Worm (Caenorhabditis elegans) whole organism, L2 larva: ENCODE measurements around the gene rmd-3.
A peak's percentile ranks its signal among the peaks of the same experiment; 100 is the strongest.

Experiments
- C34F6.9 ChIP-seq: fragments of 150-350 bp; optimal IDR thresholded peaks from 2 replicates; lab custom pipeline; 2014; ENCODE audit warnings: missing biosample characterization, missing genetic modification characterization
- F13H6.1 ChIP-seq: sonication (generic microtip); optimal IDR thresholded peaks from 2 replicates; lab custom pipeline; 2016; ENCODE audit warnings: missing genetic modification characterization, missing compliant biosample characterization
- R02D3.7 ChIP-seq: fragments of 150-350 bp; optimal IDR thresholded peaks from 2 replicates; lab custom pipeline; 2014; ENCODE audit warnings: missing biosample characterization, missing genetic modification characterization
- Y55F3AM.14 ChIP-seq: fragments of 200-800 bp; sonication (Bioruptor generic); optimal IDR thresholded peaks from 2 replicates; lab custom pipeline; 2018; ENCODE audit warnings: mild to moderate bottlenecking, missing genetic modification characterization, missing compliant biosample characterization
- ZK546.5 ChIP-seq: sonication (generic microtip); optimal IDR thresholded peaks from 2 replicates; lab custom pipeline; 2017; ENCODE audit warnings: missing biosample characterization, missing genetic modification characterization
- alr-1 ChIP-seq: fragments of 150-350 bp; optimal IDR thresholded peaks from 2 replicates; lab custom pipeline; 2014; ENCODE audit warnings: missing biosample characterization, missing genetic modification characterization
- aly-2 ChIP-seq: fragments of 150-350 bp; optimal IDR thresholded peaks from 2 replicates; lab custom pipeline; 2014; ENCODE audit warnings: missing biosample characterization, missing genetic modification characterization
- ama-1 ChIP-seq: fragments of 150-350 bp; optimal IDR thresholded peaks from 2 replicates; lab custom pipeline; 2018; ENCODE audit warnings: inconsistent platforms
- blmp-1 ChIP-seq: sonication (generic microtip); optimal IDR thresholded peaks from 2 replicates; lab custom pipeline; 2017; ENCODE audit warnings: missing genetic modification characterization, mild to moderate bottlenecking, missing compliant biosample characterization, antibody characterized with exemption, moderate library complexity; ENCODE audit not compliant: insufficient read depth
- ceh-16 ChIP-seq: fragments of 150-350 bp; optimal IDR thresholded peaks from 2 replicates; lab custom pipeline; 2014; ENCODE audit warnings: missing biosample characterization, missing genetic modification characterization
- ceh-82 ChIP-seq: fragments of 150-350 bp; optimal IDR thresholded peaks from 2 replicates; lab custom pipeline; 2014; ENCODE audit warnings: missing biosample characterization, missing genetic modification characterization
- crh-2 ChIP-seq: sonication (generic microtip); optimal IDR thresholded peaks from 2 replicates; lab custom pipeline; 2017; ENCODE audit warnings: missing biosample characterization, missing genetic modification characterization
- dmd-4 ChIP-seq: sonication (generic microtip); optimal IDR thresholded peaks from 2 replicates; lab custom pipeline; 2017; ENCODE audit warnings: missing biosample characterization, missing genetic modification characterization
- egl-27 ChIP-seq: sonication (generic microtip); optimal IDR thresholded peaks from 3 replicates; lab custom pipeline; 2017; ENCODE audit warnings: missing biosample characterization, missing genetic modification reagents, missing genetic modification characterization
- elt-1 ChIP-seq: fragments of 150-350 bp; optimal IDR thresholded peaks from 2 replicates; lab custom pipeline; 2014; ENCODE audit warnings: missing biosample characterization, missing genetic modification characterization
- elt-3 ChIP-seq: sonication (generic microtip); optimal IDR thresholded peaks from 2 replicates; lab custom pipeline; 2017; ENCODE audit warnings: missing biosample characterization, missing genetic modification characterization
- fos-1 ChIP-seq: fragments of 150-350 bp; optimal IDR thresholded peaks from 2 replicates; lab custom pipeline; 2014; ENCODE audit warnings: missing biosample characterization, missing genetic modification characterization
- gmeb-1 ChIP-seq: fragments of 150-350 bp; optimal IDR thresholded peaks from 2 replicates; lab custom pipeline; 2014; ENCODE audit warnings: missing biosample characterization, missing genetic modification characterization
- lin-11 ChIP-seq: fragments of 150-350 bp; sonication (generic microtip); optimal IDR thresholded peaks from 2 replicates; lab custom pipeline; 2014; ENCODE audit warnings: missing biosample characterization, missing genetic modification characterization, inconsistent platforms, mixed read lengths
- lin-13 ChIP-seq: fragments of 150-350 bp; optimal IDR thresholded peaks from 2 replicates; lab custom pipeline; 2014; ENCODE audit warnings: missing biosample characterization, missing genetic modification reagents, missing genetic modification characterization
- lin-39 ChIP-seq: fragments of 150-350 bp; optimal IDR thresholded peaks from 2 replicates; lab custom pipeline; 2014; ENCODE audit warnings: missing biosample characterization, missing genetic modification reagents, missing genetic modification characterization
- lsy-2 ChIP-seq, 2 experiments: fragments of 150-350 bp in 1 of 2; sonication (generic microtip) in 1 of 2; optimal IDR thresholded peaks; 2 replicates each; lab custom pipeline; 2014 to 2017; ENCODE audit warnings: missing biosample characterization in 2 of 2, missing genetic modification characterization in 2 of 2
- mab-5 ChIP-seq: fragments of 150-350 bp; optimal IDR thresholded peaks from 2 replicates; lab custom pipeline; 2014; ENCODE audit warnings: missing biosample characterization, missing genetic modification characterization
- mbf-1 ChIP-seq: sonication (generic microtip); optimal IDR thresholded peaks from 2 replicates; lab custom pipeline; 2017; ENCODE audit warnings: missing biosample characterization, missing genetic modification characterization
- mdl-1 ChIP-seq, 2 experiments: fragments of 150-350 bp in 1 of 2; sonication (generic microtip) in 1 of 2; optimal IDR thresholded peaks; 2 replicates each; lab custom pipeline; 2017; ENCODE audit warnings: missing biosample characterization in 2 of 2, missing genetic modification characterization in 2 of 2
- nhr-10 ChIP-seq: sonication (generic microtip); optimal IDR thresholded peaks from 2 replicates; lab custom pipeline; 2017; ENCODE audit warnings: missing biosample characterization, missing genetic modification characterization
- nhr-11 ChIP-seq: fragments of 150-350 bp; optimal IDR thresholded peaks from 2 replicates; lab custom pipeline; 2014; ENCODE audit warnings: missing biosample characterization, missing genetic modification characterization
- nhr-12 ChIP-seq: fragments of 150-350 bp; optimal IDR thresholded peaks from 2 replicates; lab custom pipeline; 2014; ENCODE audit warnings: missing biosample characterization, missing genetic modification characterization
- nhr-129 ChIP-seq: fragments of 150-350 bp; optimal IDR thresholded peaks from 2 replicates; lab custom pipeline; 2014; ENCODE audit warnings: missing biosample characterization, missing genetic modification characterization
- nhr-21 ChIP-seq: fragments of 150-350 bp; optimal IDR thresholded peaks from 2 replicates; lab custom pipeline; 2014; ENCODE audit warnings: missing biosample characterization, missing genetic modification characterization
- nhr-23 ChIP-seq: fragments of 150-350 bp; optimal IDR thresholded peaks from 2 replicates; lab custom pipeline; 2014; ENCODE audit warnings: missing biosample characterization, missing genetic modification reagents, missing genetic modification characterization
- nhr-237 ChIP-seq: fragments of 150-350 bp; optimal IDR thresholded peaks from 2 replicates; lab custom pipeline; 2014; ENCODE audit warnings: missing biosample characterization, missing genetic modification characterization
- nhr-25 ChIP-seq: fragments of 150-350 bp; sonication (generic microtip); optimal IDR thresholded peaks from 3 replicates; lab custom pipeline; 2014; ENCODE audit warnings: missing biosample characterization, missing genetic modification characterization
- nhr-6 ChIP-seq: fragments of 150-350 bp; optimal IDR thresholded peaks from 2 replicates; lab custom pipeline; 2014; ENCODE audit warnings: missing biosample characterization, missing genetic modification characterization
- nhr-77 ChIP-seq: fragments of 150-350 bp; optimal IDR thresholded peaks from 2 replicates; lab custom pipeline; 2014; ENCODE audit warnings: missing biosample characterization, missing genetic modification characterization
- peb-1 ChIP-seq: fragments of 150-350 bp; optimal IDR thresholded peaks from 2 replicates; lab custom pipeline; 2014; ENCODE audit warnings: missing biosample characterization, missing genetic modification characterization
- sem-4 ChIP-seq: fragments of 150-350 bp; optimal IDR thresholded peaks from 2 replicates; lab custom pipeline; 2014; ENCODE audit warnings: missing biosample characterization, missing genetic modification reagents, missing genetic modification characterization
- skn-1 ChIP-seq: sonication (generic microtip); optimal IDR thresholded peaks from 2 replicates; lab custom pipeline; 2017; ENCODE audit warnings: missing biosample characterization, missing genetic modification characterization
- sma-3 ChIP-seq: sonication (generic microtip); optimal IDR thresholded peaks from 2 replicates; lab custom pipeline; 2016; ENCODE audit warnings: missing genetic modification reagents, missing genetic modification characterization, missing compliant biosample characterization
- sma-9 ChIP-seq, 2 experiments: fragments of 150-350 bp in 1 of 2; sonication (generic microtip) in 1 of 2; optimal IDR thresholded peaks; 2 replicates each; lab custom pipeline; 2014 to 2016; ENCODE audit warnings: missing genetic modification characterization in 2 of 2, mild to moderate bottlenecking in 1 of 2, missing biosample characterization in 1 of 2, missing compliant biosample characterization in 1 of 2, missing genetic modification reagents in 1 of 2, moderate library complexity in 1 of 2
- snpc-4 ChIP-seq: fragments of 150-350 bp; optimal IDR thresholded peaks from 2 replicates; lab custom pipeline; 2014; ENCODE audit warnings: missing biosample characterization, missing genetic modification characterization
- unc-39 ChIP-seq: fragments of 150-350 bp; optimal IDR thresholded peaks from 2 replicates; lab custom pipeline; 2014; ENCODE audit warnings: missing biosample characterization, missing genetic modification characterization
- unc-55 ChIP-seq: fragments of 150-350 bp; sonication (generic microtip); optimal IDR thresholded peaks from 3 replicates; lab custom pipeline; 2014; ENCODE audit warnings: missing biosample characterization, missing genetic modification reagents, missing genetic modification characterization
- unc-62 ChIP-seq: fragments of 150-350 bp; optimal IDR thresholded peaks from 2 replicates; lab custom pipeline; 2014; ENCODE audit warnings: missing biosample characterization, missing genetic modification reagents, missing genetic modification characterization
- zag-1 ChIP-seq: fragments of 150-350 bp; optimal IDR thresholded peaks from 2 replicates; lab custom pipeline; 2014; ENCODE audit warnings: missing biosample characterization, missing genetic modification characterization
- ztf-1 ChIP-seq: fragments of 200-800 bp; sonication (Bioruptor generic); conservative IDR thresholded peaks from 2 replicates; pipeline ENCODE4 v1.3.6; 2022; ENCODE audit warnings: missing genetic modification characterization, missing compliant biosample characterization
- ztf-11 ChIP-seq: sonication (generic microtip); optimal IDR thresholded peaks from 2 replicates; lab custom pipeline; 2017; ENCODE audit warnings: missing biosample characterization, missing genetic modification characterization
- ztf-4 ChIP-seq: fragments of 150-350 bp; optimal IDR thresholded peaks from 2 replicates; lab custom pipeline; 2014; ENCODE audit warnings: missing biosample characterization, missing genetic modification characterization

Gene rmd-3

ce11 chrII:11349892-11350291 lies 10.5 kb upstream of the rmd-3 start, which contains the start of gene dph-5:
dph-5 (plus strand) TSS chrII:11350192.
- TF ChIP-seq nhr-23 (tag; lab: Kevin White, UChicago) (no peak), nhr-237 (tag; lab: Kevin White, UChicago) (no peak), unc-39 (tag; lab: Kevin White, UChicago) (no peak), ztf-4 (tag; lab: Kevin White, UChicago) (no peak), lin-39 (tag; lab: Kevin White, UChicago) (no peak), elt-3 (no peak), dmd-4 (tag; lab: Kevin White, UChicago) (no peak), sma-9 (GFP tag; optimal IDR thresholded peaks at IDR 0.05; lab: Kevin White, UChicago) (no peak), sma-9 (tag; optimal IDR thresholded peaks at IDR 0.05; lab: Kevin White, UChicago) (no peak)

ce11 chrII:11347878-11348556 lies 8.6 kb upstream of the rmd-3 start, which contains the start of the genes B0491.6 and pigm-1:
B0491.6 (minus strand) TSS chrII:11348343.
pigm-1 (plus strand) TSS chrII:11348445.
- TF ChIP-seq alr-1 (tag; lab: Kevin White, UChicago) (no peak), ztf-11 (tag; lab: Kevin White, UChicago) (no peak), ztf-4 (tag; lab: Kevin White, UChicago) (peak; percentile 71), mbf-1 (tag; lab: Kevin White, UChicago) (no peak), snpc-4 (tag; lab: Kevin White, UChicago) (peak; percentile 51), nhr-129 (tag; lab: Kevin White, UChicago) (peak; percentile 68), nhr-237 (tag; lab: Kevin White, UChicago) (no peak), mab-5 (no peak), lin-11 (tag; lab: Kevin White, UChicago) (peak; percentile 42), zag-1 (tag; lab: Kevin White, UChicago) (peak; percentile 34), R02D3.7 (no peak), lsy-2 (tag; optimal IDR thresholded peaks at IDR 0.05; lab: Kevin White, UChicago) (peak; percentile 45 to 78), lin-13 (peak; percentile 39), nhr-10 (tag; lab: Kevin White, UChicago) (peak; percentile 50), mdl-1 (tag; optimal IDR thresholded peaks at IDR 0.05; lab: Kevin White, UChicago) (peak in 1 of 2 experiments; percentile 18), nhr-21 (tag; lab: Kevin White, UChicago) (peak; percentile 79), unc-39 (tag; lab: Kevin White, UChicago) (no peak), sma-3 (GFP tag; lab: Kevin White, UChicago) (peak; percentile 62), blmp-1 (peak; percentile 44), nhr-23 (tag; lab: Kevin White, UChicago) (no peak), nhr-6 (tag; lab: Kevin White, UChicago) (peak; percentile 79), crh-2 (tag; lab: Kevin White, UChicago) (peak; percentile 89), fos-1 (tag; lab: Kevin White, UChicago) (peak; percentile 47), ZK546.5 (tag; lab: Kevin White, UChicago) (no peak), skn-1 (tag; lab: Kevin White, UChicago) (peak; percentile 73), sma-9 (GFP tag; optimal IDR thresholded peaks at IDR 0.05; lab: Kevin White, UChicago) (peak; percentile 65), sma-9 (tag; optimal IDR thresholded peaks at IDR 0.05; lab: Kevin White, UChicago) (no peak), nhr-77 (tag; lab: Kevin White, UChicago) (no peak), nhr-12 (no peak), egl-27 (tag; lab: Kevin White, UChicago) (no peak), Y55F3AM.14 (GFP tag; lab: Kevin White, UChicago) (no peak), elt-1 (tag; lab: Kevin White, UChicago) (no peak), C34F6.9 (tag; lab: Kevin White, UChicago) (peak; percentile 85), ceh-82 (tag; lab: Kevin White, UChicago) (no peak), peb-1 (tag; lab: Kevin White, UChicago) (no peak), unc-55 (peak; percentile 63), aly-2 (tag; lab: Kevin White, UChicago) (no peak), gmeb-1 (tag; lab: Kevin White, UChicago) (peak; percentile 89), nhr-11 (tag; lab: Kevin White, UChicago) (no peak), dmd-4 (tag; lab: Kevin White, UChicago) (no peak), F13H6.1 (tag; lab: Kevin White, UChicago) (peak; percentile 80), ztf-1 (GFP tag; lab: Robert Waterston, UW) (no peak), unc-62 (GFP tag; lab: Kevin White, UChicago) (no peak), ama-1 (lab: Kevin White, UChicago) (no peak), elt-3 (no peak), sem-4 (peak; percentile 64), lin-39 (tag; lab: Kevin White, UChicago) (no peak), nhr-25 (tag; lab: Kevin White, UChicago) (peak; percentile 70), ceh-16 (tag; lab: Kevin White, UChicago) (peak; percentile 23)
